Worm (Caenorhabditis elegans): Measurements from ENCODE around the gene hrde-1.

The hrde-1 gene

DNA sequence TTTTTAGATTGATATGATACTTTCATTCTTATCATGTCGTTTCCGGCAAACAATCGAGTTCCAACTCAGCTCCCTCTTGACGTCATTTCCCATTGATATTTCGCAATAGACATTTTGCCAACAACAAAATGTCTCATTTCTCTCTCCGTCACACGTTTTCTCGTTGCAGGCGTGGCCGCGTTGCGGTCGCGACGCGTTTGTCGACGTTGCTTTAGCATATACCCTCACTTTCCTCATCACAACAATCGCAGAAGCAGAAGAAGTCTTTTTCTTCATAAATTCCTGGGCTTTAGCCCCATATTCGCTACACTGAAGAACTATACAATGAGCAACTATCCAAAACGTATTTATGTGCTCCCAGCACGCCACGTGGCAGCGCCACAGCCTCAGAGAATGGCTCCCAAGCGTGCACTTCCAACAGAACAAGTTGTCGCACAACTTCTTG lies 17.7 kb upstream of the hrde-1 start, which contains the start of gene xbp-1 (continued):
- TF ChIP-seq Y55F3AM.14 (GFP tag; optimal IDR thresholded peaks at IDR 0.05): peak; percentile 81
- peak; percentile 31 to 72 for TF ChIP-seq mdl-1 (tag; optimal IDR thresholded peaks at IDR 0.05)
- TF ChIP-seq nhr-77 (tag; optimal IDR thresholded peaks at IDR 0.05): no peak
- no peak for TF ChIP-seq elt-3 (tag; optimal IDR thresholded peaks at IDR 0.05)
- peak; percentile 100 for TF ChIP-seq crh-2 (tag; optimal IDR thresholded peaks at IDR 0.05)
- TF ChIP-seq nhr-129 (tag; optimal IDR thresholded peaks at IDR 0.05): peak; percentile 97
- peak; percentile 78 for TF ChIP-seq sma-3 (GFP tag; optimal IDR thresholded peaks at IDR 0.05)
- TF ChIP-seq nhr-237 (tag; optimal IDR thresholded peaks at IDR 0.05): no peak
- TF ChIP-seq ztf-4 (tag; optimal IDR thresholded peaks at IDR 0.05): peak; percentile 92
- peak; percentile 80 for TF ChIP-seq sem-4 (tag; optimal IDR thresholded peaks at IDR 0.05)
- peak; percentile 74 for TF ChIP-seq zag-1 (tag; optimal IDR thresholded peaks at IDR 0.05)
- peak; percentile 52 for TF ChIP-seq snpc-4 (tag; optimal IDR thresholded peaks at IDR 0.05)
- no peak for TF ChIP-seq ceh-16 (tag; optimal IDR thresholded peaks at IDR 0.05)
- TF ChIP-seq skn-1 (tag; optimal IDR thresholded peaks at IDR 0.05): peak; percentile 85
- TF ChIP-seq lin-13 (GFP tag; optimal IDR thresholded peaks at IDR 0.05): peak; percentile 85
- TF ChIP-seq ztf-1 (GFP tag; conservative IDR thresholded peaks at IDR 0.05): no peak
- no peak for TF ChIP-seq elt-1 (tag; optimal IDR thresholded peaks at IDR 0.05)

DNA sequence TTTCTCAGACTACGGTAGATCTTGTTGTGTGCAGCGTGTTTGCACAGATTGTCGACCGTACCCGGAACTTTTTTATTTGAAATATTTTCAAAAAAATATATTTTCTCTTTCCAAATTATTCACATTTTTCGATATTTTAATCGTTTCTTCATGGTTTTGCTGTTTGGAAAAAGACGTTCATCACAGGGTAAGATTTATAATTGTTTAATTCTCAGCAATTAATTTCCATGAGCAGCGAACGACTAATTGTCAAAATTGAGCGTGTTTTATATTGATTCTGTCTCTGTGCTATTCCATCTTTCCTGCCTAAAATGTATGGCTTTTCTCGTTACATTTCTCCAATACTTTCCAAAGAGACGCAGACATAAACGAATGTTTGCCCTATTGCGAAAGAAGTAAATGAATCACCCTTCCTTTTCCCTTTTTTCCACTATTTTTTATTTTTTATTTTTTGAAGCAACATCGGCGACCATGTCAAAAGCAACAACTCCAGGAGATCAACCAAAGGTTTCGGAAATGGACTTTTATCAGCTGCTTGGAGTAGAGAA lies 15.2 kb upstream of the hrde-1 start, which contains the start of gene dnj-16:
Gene dnj-16, plus strand, starts transcription at position 51 of the 548 bp plus-strand sequence.
- TF ChIP-seq Y55F3AM.14 (GFP tag; optimal IDR thresholded peaks at IDR 0.05): no peak
- TF ChIP-seq crh-2 (tag; optimal IDR thresholded peaks at IDR 0.05): peak; percentile 74
- TF ChIP-seq lsy-2 (tag; optimal IDR thresholded peaks at IDR 0.05): peak; percentile 8 to 55
- peak in 1 of 2 experiments; percentile 2 for TF ChIP-seq mdl-1 (tag; optimal IDR thresholded peaks at IDR 0.05)
- TF ChIP-seq ZK546.5 (tag; optimal IDR thresholded peaks at IDR 0.05): no peak
- peak; percentile 29 for TF ChIP-seq lin-13 (GFP tag; optimal IDR thresholded peaks at IDR 0.05)
- no peak for TF ChIP-seq nhr-23 (tag; optimal IDR thresholded peaks at IDR 0.05)
- peak; percentile 97 for TF ChIP-seq fos-1 (tag; optimal IDR thresholded peaks at IDR 0.05)
- TF ChIP-seq mab-5 (tag; optimal IDR thresholded peaks at IDR 0.05): peak; percentile 16
- peak; percentile 66 for TF ChIP-seq nhr-129 (tag; optimal IDR thresholded peaks at IDR 0.05)
- TF ChIP-seq nhr-10 (tag; optimal IDR thresholded peaks at IDR 0.05): no peak
- no peak for TF ChIP-seq nhr-6 (tag; optimal IDR thresholded peaks at IDR 0.05)
- peak; percentile 87 for TF ChIP-seq C34F6.9 (tag; optimal IDR thresholded peaks at IDR 0.05)
- peak; percentile 23 for TF ChIP-seq ztf-4 (tag; optimal IDR thresholded peaks at IDR 0.05)
- no peak for TF ChIP-seq nhr-12 (tag; optimal IDR thresholded peaks at IDR 0.05)
- no peak for TF ChIP-seq mbf-1 (tag; optimal IDR thresholded peaks at IDR 0.05)
- peak; percentile 94 for TF ChIP-seq unc-55 (GFP tag; optimal IDR thresholded peaks at IDR 0.05)
- TF ChIP-seq sma-9 (GFP tag; optimal IDR thresholded peaks at IDR 0.05): peak; percentile 12
- no peak for TF ChIP-seq sma-9 (tag; optimal IDR thresholded peaks at IDR 0.05)

DNA sequence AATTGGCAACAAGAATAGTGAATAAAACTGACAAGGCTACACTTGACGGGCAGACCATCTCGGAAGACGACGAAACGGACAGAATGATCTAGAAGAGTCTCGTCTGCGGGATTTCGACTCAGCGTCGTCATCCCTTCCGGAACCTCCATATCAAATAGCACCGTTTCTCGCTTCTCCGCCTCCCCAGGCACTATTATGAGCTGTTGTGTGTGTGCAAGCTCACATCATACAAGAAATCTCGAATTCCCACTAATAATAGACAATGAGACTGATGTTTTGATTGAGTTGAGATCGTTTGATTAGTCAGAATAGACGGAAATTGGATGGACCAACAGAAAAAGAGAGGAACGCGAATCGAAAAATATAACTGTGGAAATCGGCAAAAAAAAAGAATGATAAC lies 14.3 kb upstream of the hrde-1 start, which contains the start of gene spp-28:
Gene spp-28, minus strand, starts transcription at position 101 of the 400 bp plus-strand sequence.
- no peak for TF ChIP-seq sma-9 (GFP tag; optimal IDR thresholded peaks at IDR 0.05)
- no peak for TF ChIP-seq sma-9 (tag; optimal IDR thresholded peaks at IDR 0.05)
- no peak for TF ChIP-seq nhr-23 (tag; optimal IDR thresholded peaks at IDR 0.05)
- no peak for TF ChIP-seq skn-1 (tag; optimal IDR thresholded peaks at IDR 0.05)
- TF ChIP-seq ztf-1 (GFP tag; conservative IDR thresholded peaks at IDR 0.05): no peak
- TF ChIP-seq elt-1 (tag; optimal IDR thresholded peaks at IDR 0.05): no peak
- TF ChIP-seq ZK546.5 (tag; optimal IDR thresholded peaks at IDR 0.05): no peak
- TF ChIP-seq F13H6.1 (tag; optimal IDR thresholded peaks at IDR 0.05): no peak
- no peak for TF ChIP-seq peb-1 (tag; optimal IDR thresholded peaks at IDR 0.05)
- no peak for TF ChIP-seq snpc-4 (tag; optimal IDR thresholded peaks at IDR 0.05)
- TF ChIP-seq sma-3 (GFP tag; optimal IDR thresholded peaks at IDR 0.05): no peak
- TF ChIP-seq unc-55 (GFP tag; optimal IDR thresholded peaks at IDR 0.05): no peak
- TF ChIP-seq zag-1 (tag; optimal IDR thresholded peaks at IDR 0.05): no peak
- no peak for TF ChIP-seq ceh-16 (tag; optimal IDR thresholded peaks at IDR 0.05)
- TF ChIP-seq nhr-77 (tag; optimal IDR thresholded peaks at IDR 0.05): no peak
- TF ChIP-seq fos-1 (tag; optimal IDR thresholded peaks at IDR 0.05): no peak
- TF ChIP-seq nhr-10 (tag; optimal IDR thresholded peaks at IDR 0.05): no peak
- no peak for TF ChIP-seq C34F6.9 (tag; optimal IDR thresholded peaks at IDR 0.05)
- no peak for TF ChIP-seq lin-11 (tag; optimal IDR thresholded peaks at IDR 0.05)

DNA sequence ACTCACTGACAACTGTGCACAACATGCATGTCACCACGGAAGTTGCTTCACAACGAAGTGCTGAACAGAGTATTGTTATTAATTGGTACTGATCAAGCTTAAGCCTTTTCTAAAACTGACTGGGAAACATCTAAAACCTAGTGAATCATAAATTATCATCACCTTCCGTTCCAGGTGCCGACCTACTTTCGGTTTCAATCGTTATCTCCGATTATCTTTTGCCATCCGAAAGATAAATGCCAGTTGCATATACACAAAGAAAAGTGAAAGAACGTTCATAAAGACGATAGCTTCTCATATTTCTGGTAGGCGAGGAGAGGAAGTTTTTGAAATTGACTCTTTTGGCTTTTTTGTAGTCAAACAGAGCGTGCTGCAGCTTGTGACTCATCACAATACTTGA lies 13.6 kb upstream of the hrde-1 start:
- TF ChIP-seq fos-1 (tag; optimal IDR thresholded peaks at IDR 0.05): peak; percentile 17
- TF ChIP-seq zag-1 (tag; optimal IDR thresholded peaks at IDR 0.05): no peak
- TF ChIP-seq lsy-2 (tag; optimal IDR thresholded peaks at IDR 0.05): no peak
- no peak for TF ChIP-seq gmeb-1 (tag; optimal IDR thresholded peaks at IDR 0.05)
- TF ChIP-seq sma-9 (GFP tag; optimal IDR thresholded peaks at IDR 0.05): no peak
- no peak for TF ChIP-seq sma-9 (tag; optimal IDR thresholded peaks at IDR 0.05)
- no peak for TF ChIP-seq C34F6.9 (tag; optimal IDR thresholded peaks at IDR 0.05)
- no peak for TF ChIP-seq ztf-1 (GFP tag; conservative IDR thresholded peaks at IDR 0.05)
- peak; percentile 84 for TF ChIP-seq blmp-1 (tag; optimal IDR thresholded peaks at IDR 0.05; ENCODE audit: insufficient read depth)
